Worm (Caenorhabditis elegans): Measurements from ENCODE around the gene try-5.

DNA sequence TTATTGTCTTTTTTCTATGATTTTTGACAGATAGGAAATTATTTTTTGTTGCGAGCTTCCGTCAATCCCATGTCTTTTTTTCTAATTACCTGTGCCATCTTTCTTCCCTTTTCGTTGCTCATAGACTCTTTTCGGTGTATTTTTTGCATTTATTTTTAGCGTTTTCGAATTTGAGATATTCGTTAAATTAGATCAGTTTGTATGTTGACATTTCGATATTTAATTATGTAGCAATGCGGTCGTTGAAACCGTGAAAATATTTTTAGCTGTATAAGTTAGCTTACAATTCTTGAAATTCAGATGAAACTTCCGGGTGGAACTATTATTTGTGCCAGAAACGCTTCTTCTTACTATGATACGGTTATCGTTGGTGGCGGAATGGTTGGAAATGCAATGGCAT is 10.4 kb upstream of the try-5 start, which contains the start of gene coq-6:
- TF ChIP-seq R02D3.7 (tag; optimal IDR thresholded peaks at IDR 0.05) (no peak), lin-39 (tag; optimal IDR thresholded peaks at IDR 0.05) (no peak), F13H6.1 (tag; optimal IDR thresholded peaks at IDR 0.05) (no peak), dmd-4 (tag; optimal IDR thresholded peaks at IDR 0.05) (no peak), nhr-237 (tag; optimal IDR thresholded peaks at IDR 0.05) (no peak), nhr-11 (tag; optimal IDR thresholded peaks at IDR 0.05) (no peak), ceh-82 (tag; optimal IDR thresholded peaks at IDR 0.05) (no peak), snpc-4 (tag; optimal IDR thresholded peaks at IDR 0.05) (no peak)
